Fruit fly (Drosophila melanogaster) whole organism, wandering third instar larva: ENCODE measurements around the gene CG13862.

Experiments used
- CG9705 ChIP-seq: fragments of 200-800 bp; sonication (Bioruptor generic); optimal IDR thresholded peaks from 2 replicates; lab custom pipeline; 2018; ENCODE audit warnings: missing biosample characterization, mild to moderate bottlenecking, missing genetic modification characterization
- Hr78 ChIP-seq: fragments of >200 bp; optimal IDR thresholded peaks from 2 replicates; lab custom pipeline; 2017; ENCODE audit warnings: missing biosample characterization, missing genetic modification characterization
- N ChIP-seq: fragments of >200 bp; optimal IDR thresholded peaks from 2 replicates; lab custom pipeline; 2018; ENCODE audit warnings: missing biosample characterization, missing external identifiers, missing genetic modification characterization
- OdsH ChIP-seq: fragments of 200-800 bp; sonication (Bioruptor generic); optimal IDR thresholded peaks from 2 replicates; lab custom pipeline; 2016; ENCODE audit warnings: missing biosample characterization, mild to moderate bottlenecking, missing genetic modification characterization
- dl ChIP-seq, 2 experiments: fragments of 175-275, 200-275 bp in 1 of 2; fragments of 200-275 bp in 1 of 2; sonication (Bioruptor generic); optimal IDR thresholded peaks; lab custom pipeline; 2018; ENCODE audit warnings: mild to moderate bottlenecking in 2 of 2, missing biosample characterization in 2 of 2, missing genetic modification characterization in 2 of 2, moderate library complexity in 2 of 2; ENCODE audit not compliant: partially characterized antibody in 2 of 2, insufficient read depth in 1 of 2
- fru ChIP-seq: fragments of 200-800 bp; sonication (Bioruptor generic); optimal IDR thresholded peaks from 3 replicates; lab custom pipeline; 2016; ENCODE audit warnings: missing biosample characterization, mild to moderate bottlenecking, missing genetic modification characterization
- lola ChIP-seq: fragments of >200 bp; optimal IDR thresholded peaks from 2 replicates; lab custom pipeline; 2017; ENCODE audit warnings: missing biosample characterization, missing genetic modification characterization
- tai ChIP-seq: sonication (Bioruptor generic); optimal IDR thresholded peaks from 2 replicates; lab custom pipeline; 2016; ENCODE audit warnings: missing biosample characterization, missing genetic modification characterization
- usp ChIP-seq: fragments of >200 bp; optimal IDR thresholded peaks from 2 replicates; lab custom pipeline; 2017; ENCODE audit warnings: missing biosample characterization, missing genetic modification characterization
- woc ChIP-seq: sonication (Bioruptor generic); optimal IDR thresholded peaks from 2 replicates; lab custom pipeline; 2016; ENCODE audit warnings: missing biosample characterization, mild to moderate bottlenecking, missing genetic modification characterization

The CG13862 gene

DNA sequence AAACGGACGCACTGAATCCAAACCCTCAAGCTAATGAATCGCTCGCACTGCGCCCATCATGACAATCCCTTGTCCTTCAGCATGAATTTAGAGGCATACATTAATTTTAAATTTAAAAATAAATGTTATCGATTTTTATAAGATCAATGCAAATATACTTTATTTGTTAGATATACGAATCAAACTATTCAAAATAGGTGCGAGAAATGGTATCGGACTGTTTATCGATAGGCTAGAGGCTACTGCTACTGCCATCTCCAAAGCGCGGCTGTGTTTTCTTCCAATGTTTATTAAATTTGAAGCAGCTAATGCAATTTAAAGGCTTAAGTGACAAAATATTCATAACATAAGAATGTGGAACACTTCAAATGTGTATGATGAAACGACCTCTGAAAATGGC, 49.3 kb downstream of the CG13862 start, which contains the start of gene CG43342:
Gene CG43342, plus strand, starts transcription at position 264 of the 400 bp plus-strand sequence.
- TF ChIP-seq lola (GFP tag; lab: Kevin White, UChicago) (no peak), usp (GFP tag; lab: Kevin White, UChicago) (no peak), OdsH (no peak), CG9705 (GFP tag; lab: Kevin White, UChicago) (no peak)
- TF ChIP-seq, all 38 proteins: peak for 0

DNA sequence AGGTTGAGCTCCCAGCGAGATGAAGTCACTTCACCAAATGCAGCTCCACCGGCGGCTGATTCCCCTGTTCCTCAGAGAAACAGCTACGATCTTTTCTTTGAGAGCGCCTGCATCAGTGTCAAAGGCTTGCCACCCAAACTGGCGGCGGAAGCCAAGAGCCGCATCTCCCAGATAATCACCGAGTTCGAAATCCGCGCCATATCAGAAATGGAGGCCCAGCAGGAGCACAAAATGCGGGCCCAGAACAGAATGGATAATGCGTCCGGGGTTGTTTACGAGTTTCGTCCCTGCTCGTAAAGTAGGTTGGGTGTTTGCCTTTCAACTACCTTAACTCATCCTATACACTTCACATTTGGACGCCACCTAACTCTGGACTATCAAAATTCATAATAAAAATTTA, 49.9 kb downstream of the CG13862 start, which contains the start of gene Gpdh3:
Gene Gpdh3, plus strand, starts transcription at position 301 of the 400 bp plus-strand sequence.
- TF ChIP-seq woc, result no peak
- no peak for TF ChIP-seq OdsH
- TF ChIP-seq usp (GFP tag; lab: Kevin White, UChicago), result no peak
- TF ChIP-seq fru, result no peak
- TF ChIP-seq tai, result no peak
- no peak for TF ChIP-seq dl (GFP tag; optimal IDR thresholded peaks at IDR 0.05; lab: Kevin White, UChicago; ENCODE audit: insufficient read depth in 1 of 2, partially characterized antibody in 2 of 2)
- TF ChIP-seq N (GFP tag; lab: Kevin White, UChicago), result no peak
- TF ChIP-seq Hr78 (GFP tag; lab: Kevin White, UChicago), result no peak
